Fruit fly (Drosophila melanogaster): ENCODE measurements around the gene CG4942.

DNA sequence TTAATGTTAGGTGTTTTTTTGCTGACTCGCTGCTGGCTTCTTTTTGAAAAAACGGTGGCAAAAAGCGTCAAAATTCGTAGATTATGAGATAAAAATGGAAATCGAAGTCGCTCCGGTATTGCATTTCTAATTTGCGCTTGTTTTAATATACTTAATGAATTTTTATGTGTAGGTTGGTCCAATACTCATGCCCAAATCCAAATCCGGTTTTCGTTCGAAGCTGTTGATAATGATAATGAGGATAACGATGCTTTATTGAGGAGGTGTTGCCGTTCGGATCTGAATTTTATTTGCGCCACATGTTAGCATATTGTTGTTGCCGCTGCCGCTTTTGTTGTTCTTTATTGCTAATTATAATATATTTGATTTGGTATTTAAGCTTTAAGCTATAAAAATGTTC lies 26.6 kb upstream of the CG4942 start:
- TF ChIP-seq usp (GFP tag; optimal IDR thresholded peaks at IDR 0.05) (no peak), pan (optimal IDR thresholded peaks at IDR 0.05) (no peak), EcR (GFP tag; optimal IDR thresholded peaks at IDR 0.05) (no peak), Dll (optimal IDR thresholded peaks at IDR 0.05) (no peak), psq (optimal IDR thresholded peaks at IDR 0.05) (no peak), CG8478 (optimal IDR thresholded peaks at IDR 0.05) (no peak)
